Fruit fly (Drosophila melanogaster) whole organism, embryonic: ENCODE data around the gene Ldaf1.
A peak's percentile ranks its signal among the peaks of the same experiment; 100 is the strongest.

Experiments used
- Bgb ChIP-seq: fragments of 200-800 bp; sonication (Bioruptor generic); IDR thresholded peaks from 2 replicates; pipeline ENCODE4 v1.3.6; 2022; ENCODE audit warnings: missing biosample characterization, missing genetic modification characterization; ENCODE audit not compliant: partially characterized antibody
- BtbVII ChIP-seq: fragments of 200-800 bp; sonication (Bioruptor generic); optimal IDR thresholded peaks from 3 replicates; lab custom pipeline; 2017; ENCODE audit warnings: missing biosample characterization, mild to moderate bottlenecking, missing genetic modification characterization
- C15 ChIP-seq: fragments of 200-800 bp; sonication (Bioruptor generic); IDR thresholded peaks from 3 replicates; pipeline ENCODE4 v1.3.6; 2022; ENCODE audit warnings: missing biosample characterization, missing genetic modification characterization
- CG12219 ChIP-seq: fragments of 200-800 bp; sonication (Bioruptor generic); optimal IDR thresholded peaks from 3 replicates; lab custom pipeline; 2018; ENCODE audit warnings: missing biosample characterization, mild to moderate bottlenecking, missing genetic modification characterization
- CG14014 ChIP-seq: fragments of 200-800 bp; sonication (Bioruptor generic); IDR thresholded peaks from 2 replicates; pipeline ENCODE4 v1.3.6; 2022; ENCODE audit warnings: missing biosample characterization, missing genetic modification characterization
- CG14710 ChIP-seq: fragments of 200-800 bp; sonication (Bioruptor generic); optimal IDR thresholded peaks from 3 replicates; lab custom pipeline; 2019; ENCODE audit warnings: missing biosample characterization, mild to moderate bottlenecking, missing genetic modification characterization, moderate library complexity
- CG15479 ChIP-seq: fragments of 200-800 bp; sonication (Bioruptor generic); optimal IDR thresholded peaks from 3 replicates; lab custom pipeline; 2019; ENCODE audit warnings: missing biosample characterization, mild to moderate bottlenecking, missing genetic modification characterization, moderate library complexity
- CG17328 ChIP-seq: fragments of 200-800 bp; sonication (Bioruptor generic); IDR thresholded peaks from 2 replicates; pipeline ENCODE4 v1.3.6; 2022; ENCODE audit warnings: missing biosample characterization, missing genetic modification characterization
- CG17359 ChIP-seq: fragments of 200-800 bp; sonication (Bioruptor generic); optimal IDR thresholded peaks from 3 replicates; lab custom pipeline; 2018; ENCODE audit warnings: missing biosample characterization, mild to moderate bottlenecking, missing genetic modification characterization, moderate library complexity
- CG18599 ChIP-seq: fragments of 200-800 bp; sonication (Bioruptor generic); optimal IDR thresholded peaks from 3 replicates; lab custom pipeline; 2017; ENCODE audit warnings: missing biosample characterization, missing genetic modification characterization, mild to moderate bottlenecking, moderate library complexity, missing genetic modification reagents
- CG31365 ChIP-seq: fragments of 200-800 bp; sonication (Bioruptor generic); optimal IDR thresholded peaks from 2 replicates; lab custom pipeline; 2018; ENCODE audit warnings: missing biosample characterization, mild to moderate bottlenecking, missing genetic modification characterization
- CG3281 ChIP-seq: fragments of 200-800 bp; sonication (Bioruptor generic); optimal IDR thresholded peaks from 3 replicates; lab custom pipeline; 2017; ENCODE audit warnings: missing biosample characterization, mild to moderate bottlenecking, missing genetic modification characterization
- CG33557 ChIP-seq: fragments of 200-800 bp; sonication (Bioruptor generic); optimal IDR thresholded peaks from 2 replicates; lab custom pipeline; 2019; ENCODE audit warnings: missing biosample characterization, mild to moderate bottlenecking, missing genetic modification characterization, moderate library complexity
- CG3726 ChIP-seq: fragments of 200-800 bp; sonication (Bioruptor generic); IDR thresholded peaks from 3 replicates; pipeline ENCODE4, ENCODE4 v1.3.6; 2022; ENCODE audit warnings: missing biosample characterization, missing genetic modification characterization
- CG3838 ChIP-seq: fragments of 200-800 bp; sonication (Bioruptor generic); optimal IDR thresholded peaks from 3 replicates; lab custom pipeline; 2016; ENCODE audit warnings: missing biosample characterization, missing genetic modification characterization
- CG4328 ChIP-seq: fragments of 200-800 bp; sonication (Bioruptor generic); optimal IDR thresholded peaks from 3 replicates; lab custom pipeline; 2017; ENCODE audit warnings: missing biosample characterization, missing genetic modification reagents, missing genetic modification characterization
- CG5953 ChIP-seq: fragments of 200-800 bp; sonication (Bioruptor generic); IDR thresholded peaks from 2 replicates; pipeline ENCODE4 v1.3.6; 2022; ENCODE audit warnings: missing biosample characterization, missing genetic modification characterization
- CG6813 ChIP-seq: fragments of 200-800 bp; sonication (Bioruptor generic); optimal IDR thresholded peaks from 2 replicates; lab custom pipeline; 2017; ENCODE audit warnings: missing biosample characterization, missing genetic modification characterization, mild to moderate bottlenecking, moderate library complexity, missing genetic modification reagents
- CG8089 ChIP-seq: fragments of 200-800 bp; sonication (Bioruptor generic); optimal IDR thresholded peaks from 3 replicates; lab custom pipeline; 2016; ENCODE audit warnings: missing biosample characterization, missing genetic modification characterization
- CG9437 ChIP-seq: fragments of 200-800 bp; sonication (Bioruptor generic); optimal IDR thresholded peaks from 2 replicates; lab custom pipeline; 2018; ENCODE audit warnings: missing biosample characterization, mild to moderate bottlenecking, missing genetic modification characterization
- CTCF ChIP-seq: fragments of 200-800 bp; sonication (Bioruptor generic); optimal IDR thresholded peaks from 2 replicates; lab custom pipeline; 2017; ENCODE audit warnings: missing biosample characterization, mild to moderate bottlenecking, missing genetic modification characterization, moderate library complexity
- Eip74EF ChIP-seq, 2 experiments: fragments of 200-800 bp in 1 of 2; fragments of >200 bp in 1 of 2; sonication (Bioruptor generic) in 1 of 2; optimal IDR thresholded peaks; 2 replicates each; lab custom pipeline; 2017 to 2019; ENCODE audit warnings: missing biosample characterization in 2 of 2, missing genetic modification characterization in 2 of 2, mild to moderate bottlenecking in 1 of 2, moderate library complexity in 1 of 2
- HLH3B ChIP-seq: fragments of 200-800 bp; sonication (Bioruptor generic); IDR thresholded peaks from 2 replicates; pipeline ENCODE4 v1.3.6; 2022; ENCODE audit warnings: missing biosample characterization, missing genetic modification characterization
- Hand ChIP-seq: fragments of 200-800 bp; sonication (Bioruptor generic); optimal IDR thresholded peaks from 2 replicates; lab custom pipeline; 2017; ENCODE audit warnings: mild to moderate bottlenecking, missing biosample characterization, missing genetic modification reagents, missing genetic modification characterization
- Hr39 ChIP-seq: fragments of >200 bp; optimal IDR thresholded peaks from 2 replicates; lab custom pipeline; 2017
- Jarid2 ChIP-seq: fragments of 200-800 bp; sonication (Bioruptor generic); optimal IDR thresholded peaks from 3 replicates; lab custom pipeline; 2017; ENCODE audit warnings: mild to moderate bottlenecking, missing biosample characterization, missing genetic modification reagents, missing genetic modification characterization
- Neu2 ChIP-seq: fragments of 200-800 bp; sonication (Bioruptor generic); optimal IDR thresholded peaks from 3 replicates; lab custom pipeline; 2016; ENCODE audit warnings: missing biosample characterization, missing genetic modification characterization, borderline replicate concordance
- PHDP ChIP-seq: fragments of 200-800 bp; sonication (Bioruptor generic); optimal IDR thresholded peaks from 3 replicates; lab custom pipeline; 2018; ENCODE audit warnings: missing biosample characterization, mild to moderate bottlenecking, missing genetic modification characterization, moderate library complexity
- TFAM ChIP-seq: fragments of 200-800 bp; sonication (Bioruptor generic); optimal IDR thresholded peaks from 2 replicates; lab custom pipeline; 2017; ENCODE audit warnings: missing biosample characterization, missing genetic modification characterization, inconsistent platforms
- Usf ChIP-seq: fragments of 200-800 bp; sonication (Bioruptor generic); optimal IDR thresholded peaks from 2 replicates; lab custom pipeline; 2017; ENCODE audit warnings: missing genotype, missing biosample characterization, missing genetic modification characterization
- ab ChIP-seq: fragments of 200-800 bp; sonication (Bioruptor generic); optimal IDR thresholded peaks from 2 replicates; lab custom pipeline; 2016; ENCODE audit warnings: missing biosample characterization, missing genetic modification characterization
- ash1 ChIP-seq: fragments of 200-800 bp; sonication (Bioruptor generic); optimal IDR thresholded peaks from 2 replicates; lab custom pipeline; 2018; ENCODE audit warnings: missing biosample characterization, mild to moderate bottlenecking, missing genetic modification characterization
- bcd ChIP-seq: fragments of 200-800 bp; sonication (Bioruptor generic); optimal IDR thresholded peaks from 2 replicates; lab custom pipeline; 2017; ENCODE audit warnings: missing biosample characterization, mild to moderate bottlenecking, missing genetic modification characterization
- bigmax ChIP-seq: fragments of 200-800 bp; sonication (Bioruptor generic); optimal IDR thresholded peaks from 2 replicates; lab custom pipeline; 2018; ENCODE audit warnings: missing biosample characterization, mild to moderate bottlenecking, missing genetic modification characterization
- br ChIP-seq: fragments of >200 bp; optimal IDR thresholded peaks from 2 replicates; lab custom pipeline; 2017
- caup ChIP-seq: fragments of 200-800 bp; sonication (Bioruptor generic); optimal IDR thresholded peaks from 3 replicates; lab custom pipeline; 2017; ENCODE audit warnings: missing biosample characterization, mild to moderate bottlenecking, missing genetic modification characterization, moderate library complexity; ENCODE audit not compliant: severe bottlenecking
- dan ChIP-seq: fragments of 200-800 bp; sonication (Bioruptor generic); IDR thresholded peaks from 2 replicates; pipeline ENCODE4 v1.3.6; 2022; ENCODE audit warnings: missing biosample characterization, missing genetic modification characterization
- disco-r ChIP-seq: fragments of 200-800 bp; sonication (Bioruptor generic); optimal IDR thresholded peaks from 2 replicates; lab custom pipeline; 2016; ENCODE audit warnings: missing biosample characterization, missing genetic modification characterization
- esg ChIP-seq: fragments of 200-800 bp; sonication (Bioruptor generic); conservative IDR thresholded peaks from 2 replicates; pipeline ENCODE4 v1.3.6; 2022; ENCODE audit warnings: missing biosample characterization, missing genetic modification characterization
- ftz-f1 ChIP-seq: fragments of 200-800 bp; sonication (Bioruptor generic); optimal IDR thresholded peaks from 2 replicates; lab custom pipeline; 2016; ENCODE audit warnings: missing biosample characterization, missing genetic modification characterization
- mirr ChIP-seq: fragments of 200-800 bp; sonication (Bioruptor generic); optimal IDR thresholded peaks from 3 replicates; lab custom pipeline; 2018; ENCODE audit warnings: missing biosample characterization, mild to moderate bottlenecking, missing genetic modification characterization
- nau ChIP-seq: fragments of 200-800 bp; sonication (Bioruptor generic); optimal IDR thresholded peaks from 3 replicates; lab custom pipeline; 2017; ENCODE audit warnings: missing biosample characterization, mild to moderate bottlenecking, missing genetic modification characterization, missing genetic modification reagents
- nom ChIP-seq: fragments of 200-800 bp; sonication (Bioruptor generic); optimal IDR thresholded peaks from 2 replicates; lab custom pipeline; 2017; ENCODE audit warnings: missing biosample characterization, missing genetic modification characterization, mild to moderate bottlenecking, moderate library complexity, missing genetic modification reagents
- run ChIP-seq: fragments of 200-800 bp; sonication (Bioruptor generic); optimal IDR thresholded peaks from 3 replicates; lab custom pipeline; 2018; ENCODE audit warnings: missing biosample characterization, mild to moderate bottlenecking, missing genetic modification characterization
- scrt ChIP-seq: fragments of 200-800 bp; sonication (Bioruptor generic); optimal IDR thresholded peaks from 2 replicates; lab custom pipeline; 2018; ENCODE audit warnings: missing biosample characterization, mild to moderate bottlenecking, missing genetic modification characterization, moderate library complexity
- slbo ChIP-seq: fragments of 200-800 bp; sonication (Bioruptor generic); IDR thresholded peaks from 2 replicates; pipeline ENCODE4 v1.3.6; 2022; ENCODE audit warnings: missing biosample characterization, missing genetic modification characterization
- stc ChIP-seq: fragments of 200-800 bp; sonication (Bioruptor generic); IDR thresholded peaks from 2 replicates; pipeline ENCODE4 v1.3.6; 2022; ENCODE audit warnings: missing biosample characterization, missing genetic modification characterization
- tna ChIP-seq: fragments of 200-800 bp; sonication (Bioruptor generic); IDR thresholded peaks from 2 replicates; pipeline ENCODE4 v1.3.6; 2022; ENCODE audit warnings: missing biosample characterization, missing genetic modification characterization; ENCODE audit not compliant: partially characterized antibody
- zfh1 ChIP-seq: fragments of 200-800 bp; sonication (Bioruptor generic); IDR thresholded peaks from 3 replicates; pipeline ENCODE4 v1.3.6; 2022; ENCODE audit warnings: missing biosample characterization, missing genetic modification characterization
- zfh2 ChIP-seq: fragments of 200-800 bp; sonication (Bioruptor generic); optimal IDR thresholded peaks from 2 replicates; lab custom pipeline; 2016; ENCODE audit warnings: missing biosample characterization, missing genetic modification characterization

Gene Ldaf1

dm6 chrX:1879606-1880110 is 22.1 kb downstream of the Ldaf1 start, which contains the start of gene CG14818 (continued):
- peak; percentile 72 for TF ChIP-seq caup (GFP tag; lab: Kevin White, UChicago)
- TF ChIP-seq CG33557 (GFP tag; lab: Kevin White, UChicago): peak; percentile 33
- TF ChIP-seq zfh2: peak; percentile 72
- peak; percentile 95 for TF ChIP-seq CG17359 (tag; lab: Kevin White, UChicago)
- TF ChIP-seq PHDP (tag; lab: Kevin White, UChicago): peak; percentile 51
- no peak for TF ChIP-seq Jarid2
- TF ChIP-seq nau (GFP tag; lab: Kevin White, UChicago): no peak
- no peak for TF ChIP-seq Eip74EF (GFP tag; optimal IDR thresholded peaks at IDR 0.05; lab: Kevin White, UChicago)
- no peak for TF ChIP-seq dan
- TF ChIP-seq esg (GFP tag; lab: Robert Waterston, UW): peak; percentile 31; the same call in 1 of the 2 replicates
- peak; percentile 53; the same call in 1 of the 2 replicates for TF ChIP-seq tna (GFP tag; lab: Robert Waterston, UW)
- TF ChIP-seq CG15479 (GFP tag; lab: Kevin White, UChicago): no peak
- peak; percentile 77; the same call in 2 of the 3 replicates for TF ChIP-seq zfh1 (GFP tag; lab: Robert Waterston, UW)
- peak; percentile 27 for TF ChIP-seq CG8089 (GFP tag; lab: Kevin White, UChicago)
- TF ChIP-seq ash1 (GFP tag; lab: Kevin White, UChicago): no peak
- TF ChIP-seq CG12219 (GFP tag; lab: Kevin White, UChicago): peak; percentile 38
- TF ChIP-seq scrt (GFP tag; lab: Kevin White, UChicago): no peak
- TF ChIP-seq bigmax (GFP tag; lab: Kevin White, UChicago): no peak
- TF ChIP-seq br (lab: Kevin White, UChicago): no peak
- TF ChIP-seq CG6813 (GFP tag; lab: Kevin White, UChicago): peak; percentile 8
- peak; percentile 48 for TF ChIP-seq bcd
- 0 out of 2 replicates have a peak, but pooled peaks have one; percentile 29 for TF ChIP-seq stc (GFP tag; lab: Robert Waterston, UW)
- no peak for TF ChIP-seq CG3838 (GFP tag; lab: Kevin White, UChicago)
- TF ChIP-seq CG5953 (GFP tag; lab: Robert Waterston, UW): 0 out of 2 replicates have a peak, but pooled peaks have one; percentile 31
- TF ChIP-seq CG4328 (GFP tag; lab: Kevin White, UChicago): peak; percentile 60
- no peak for TF ChIP-seq CG3726
- TF ChIP-seq CG9437: peak; percentile 83
- TF ChIP-seq ftz-f1 (GFP tag; lab: Kevin White, UChicago): no peak
- peak; percentile 55 for TF ChIP-seq CG3281 (GFP tag; lab: Kevin White, UChicago)
- peak; percentile 53 for TF ChIP-seq ab (GFP tag; lab: Kevin White, UChicago)
- peak; percentile 81 for TF ChIP-seq Bgb (GFP tag; lab: Robert Waterston, UW)
- peak; percentile 67 for TF ChIP-seq CG18599 (GFP tag; lab: Kevin White, UChicago)
- TF ChIP-seq Neu2 (GFP tag; lab: Kevin White, UChicago): no peak
- peak; percentile 43 for TF ChIP-seq CG14710 (tag; lab: Kevin White, UChicago)
- no peak for TF ChIP-seq CG14014 (GFP tag; lab: Robert Waterston, UW)
- TF ChIP-seq CTCF: no peak
- TF ChIP-seq C15 (GFP tag; lab: Robert Waterston, UW): no peak
- TF ChIP-seq disco-r (GFP tag; lab: Kevin White, UChicago): peak; percentile 18
- TF ChIP-seq HLH3B (GFP tag; lab: Robert Waterston, UW): peak; percentile 66
- peak; percentile 48 for TF ChIP-seq Hand
- no peak for TF ChIP-seq TFAM
- peak; percentile 25 for TF ChIP-seq BtbVII (GFP tag; lab: Kevin White, UChicago)
- no peak for TF ChIP-seq run (tag; lab: Kevin White, UChicago)
- TF ChIP-seq nom (GFP tag; lab: Kevin White, UChicago): no peak
- no peak for TF ChIP-seq CG31365 (tag; lab: Kevin White, UChicago)
- peak; percentile 9 for TF ChIP-seq Usf
- TF ChIP-seq slbo: peak; percentile 77
- peak; percentile 58 for TF ChIP-seq CG17328 (GFP tag; lab: Robert Waterston, UW)
- no peak for TF ChIP-seq Hr39 (lab: Kevin White, UChicago)
- TF ChIP-seq mirr (GFP tag; lab: Kevin White, UChicago): peak; percentile 21
